Fruit fly (Drosophila melanogaster): Measurements from ENCODE around the gene egh.

DNA sequence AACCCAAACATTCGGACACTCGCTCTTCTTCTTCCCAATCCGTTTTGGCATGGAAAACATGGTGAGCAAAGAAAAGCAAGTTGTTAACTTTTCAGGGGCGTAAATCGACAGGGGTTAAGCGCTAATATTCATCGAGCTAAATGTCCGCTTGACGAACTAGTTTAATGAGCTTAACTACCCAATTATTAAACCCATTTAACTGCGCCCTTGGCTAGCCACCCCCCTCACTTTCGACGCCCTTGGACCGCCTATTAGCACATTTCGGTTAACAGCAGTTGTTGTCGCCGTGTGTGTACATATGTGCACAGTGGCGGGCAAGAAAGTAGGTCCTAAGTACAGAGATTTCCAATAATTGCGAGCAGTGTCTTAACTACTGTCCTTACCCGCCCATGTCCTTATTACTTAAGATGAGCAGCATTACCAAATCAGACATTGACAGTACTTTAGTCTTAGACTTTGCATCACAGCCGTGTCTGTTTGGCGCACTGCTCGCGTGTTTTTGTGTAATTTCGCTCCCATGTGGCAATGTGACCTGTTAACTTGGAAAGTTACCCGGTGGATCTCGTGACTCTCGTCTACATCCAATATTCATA, 1.2 kb downstream of the egh start:
- TF ChIP-seq tj (GFP tag; optimal IDR thresholded peaks at IDR 0.05) (peak; percentile 31), bab1 (GFP tag; optimal IDR thresholded peaks at IDR 0.05) (peak; percentile 93), CG14711 (tag; optimal IDR thresholded peaks at IDR 0.05) (peak; percentile 85), kay (GFP tag; ENCODE audit: borderline replicate concordance) (no peak), CG1620 (GFP tag; optimal IDR thresholded peaks at IDR 0.05) (peak; percentile 60), ovo (GFP tag; optimal IDR thresholded peaks at IDR 0.05) (no peak), Crg-1 (GFP tag; optimal IDR thresholded peaks at IDR 0.05) (peak; percentile 75), cnc (optimal IDR thresholded peaks at IDR 0.05) (no peak), CG11617 (GFP tag; optimal IDR thresholded peaks at IDR 0.05) (peak; percentile 54), Mnt (GFP tag; optimal IDR thresholded peaks at IDR 0.05) (peak; percentile 54), toe (GFP tag; optimal IDR thresholded peaks at IDR 0.05) (no peak), CG7045 (GFP tag; optimal IDR thresholded peaks at IDR 0.05) (peak; percentile 70), pad (GFP tag; optimal IDR thresholded peaks at IDR 0.05) (peak; percentile 65), CG12768 (GFP tag; optimal IDR thresholded peaks at IDR 0.05) (peak; percentile 84)
